Worm (Caenorhabditis elegans): Measurements from ENCODE around the gene Y75B12B.10.

Gene Y75B12B.10

DNA sequence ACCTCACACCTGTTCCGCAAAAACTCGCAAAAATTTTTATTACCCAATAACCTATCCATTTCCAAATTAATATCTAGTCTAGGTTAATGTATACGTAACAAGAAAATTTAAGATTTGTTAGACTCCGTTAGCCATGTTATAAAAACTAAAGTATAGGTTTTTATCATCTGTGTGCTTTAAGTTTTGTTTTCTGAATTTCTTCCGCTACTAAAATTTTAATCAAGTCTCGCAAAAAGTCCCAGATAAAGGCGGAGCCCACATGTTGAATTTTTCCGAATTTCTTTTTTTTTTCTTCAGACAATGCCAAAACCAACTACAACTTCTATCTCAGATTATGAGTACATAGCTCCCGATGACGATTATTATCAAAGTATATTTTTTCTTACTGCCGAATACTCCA, 32.3 kb downstream of the Y75B12B.10 start, which contains the start of gene srw-13:
srw-13 (plus strand) TSS at position 301 of the 400 bp plus-strand sequence.
- TF ChIP-seq lin-32 (GFP tag; optimal IDR thresholded peaks at IDR 0.05) (no peak), ham-2 (GFP tag; optimal IDR thresholded peaks at IDR 0.05) (no peak), nhr-76 (tag; optimal IDR thresholded peaks at IDR 0.05) (no peak), ceh-43 (GFP tag; optimal IDR thresholded peaks at IDR 0.05) (no peak), zip-8 (tag; optimal IDR thresholded peaks at IDR 0.05) (no peak), unc-120 (tag; optimal IDR thresholded peaks at IDR 0.05; ENCODE audit: poor library complexity, severe bottlenecking) (no peak), unc-62 (GFP tag; optimal IDR thresholded peaks at IDR 0.05) (no peak), lin-13 (tag; optimal IDR thresholded peaks at IDR 0.05) (no peak), M03D4.4 (tag; optimal IDR thresholded peaks at IDR 0.05) (no peak), nhr-2 (tag; optimal IDR thresholded peaks at IDR 0.05) (no peak), nhr-237 (tag; optimal IDR thresholded peaks at IDR 0.05) (no peak), cnd-1 (tag; optimal IDR thresholded peaks at IDR 0.05) (no peak), nhr-28 (tag; optimal IDR thresholded peaks at IDR 0.05) (no peak), ces-1 (GFP tag; optimal IDR thresholded peaks at IDR 0.05) (no peak), hlh-1 (tag; optimal IDR thresholded peaks at IDR 0.05) (no peak), elt-1 (tag; optimal IDR thresholded peaks at IDR 0.05; ENCODE audit: borderline replicate concordance, insufficient read depth) (no peak)

DNA sequence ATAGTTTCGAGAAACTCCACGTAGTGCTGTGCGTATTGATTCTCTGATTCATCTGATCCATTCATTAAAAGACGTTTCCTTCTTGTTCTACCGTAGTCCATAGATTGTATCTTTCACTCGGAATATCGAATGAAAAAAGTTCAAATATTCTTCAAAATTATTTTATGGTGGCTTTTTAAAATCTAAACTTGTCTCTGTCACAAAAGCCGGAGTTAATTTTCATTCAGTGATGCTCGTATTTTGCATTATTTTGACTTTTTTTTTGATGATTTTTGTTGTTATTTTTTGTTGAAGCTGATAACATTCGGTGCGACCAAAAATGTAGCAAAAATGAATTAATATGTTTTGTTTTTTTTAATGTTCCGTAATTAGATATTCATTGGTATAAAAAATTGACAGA, 35.8 kb downstream of the Y75B12B.10 start, which contains the start of gene nhr-164:
nhr-164 (minus strand) TSS at position 101 of the 400 bp plus-strand sequence.
- TF ChIP-seq snpc-4 (tag; optimal IDR thresholded peaks at IDR 0.05) (no peak), bed-3 (GFP tag; optimal IDR thresholded peaks at IDR 0.05) (no peak), nhr-2 (tag; optimal IDR thresholded peaks at IDR 0.05) (no peak), lin-32 (GFP tag; optimal IDR thresholded peaks at IDR 0.05) (no peak), nhr-76 (tag; optimal IDR thresholded peaks at IDR 0.05) (no peak), ceh-39 (tag; optimal IDR thresholded peaks at IDR 0.05) (no peak), mep-1 (tag; optimal IDR thresholded peaks at IDR 0.05) (no peak), elt-3 (tag; optimal IDR thresholded peaks at IDR 0.05) (no peak)

DNA sequence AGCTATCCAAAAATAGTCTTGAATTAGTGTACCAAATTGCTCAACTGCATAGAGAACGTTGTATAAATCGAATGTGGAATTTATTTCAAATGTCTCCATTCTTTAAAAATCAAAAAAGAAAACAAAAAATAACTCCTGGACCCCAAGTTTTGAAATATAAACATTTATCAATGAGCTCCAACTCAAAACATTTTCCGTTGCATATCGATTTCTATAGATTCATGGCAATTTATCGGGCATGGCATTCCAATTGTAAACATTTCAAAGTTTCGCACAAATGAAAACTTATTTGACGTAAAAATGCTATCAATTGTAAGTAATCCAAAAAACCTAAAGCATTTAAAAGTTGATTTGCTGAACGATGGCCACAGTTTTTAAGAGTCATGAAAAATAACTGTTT, 38.7 kb downstream of the Y75B12B.10 start, which contains the start of gene srw-12:
srw-12 (minus strand) TSS at position 101 of the 400 bp plus-strand sequence.
- TF ChIP-seq sem-2 (GFP tag; optimal IDR thresholded peaks at IDR 0.05) (no peak), lin-32 (GFP tag; optimal IDR thresholded peaks at IDR 0.05) (no peak), hlh-1 (tag; optimal IDR thresholded peaks at IDR 0.05) (no peak), ces-1 (GFP tag; optimal IDR thresholded peaks at IDR 0.05) (no peak), ceh-83 (GFP tag; optimal IDR thresholded peaks at IDR 0.05) (no peak), zip-8 (tag; optimal IDR thresholded peaks at IDR 0.05) (no peak), ceh-39 (tag; optimal IDR thresholded peaks at IDR 0.05) (no peak), mls-2 (tag; optimal IDR thresholded peaks at IDR 0.05) (no peak), elt-1 (tag; optimal IDR thresholded peaks at IDR 0.05; ENCODE audit: borderline replicate concordance, insufficient read depth) (no peak), snpc-4 (tag; optimal IDR thresholded peaks at IDR 0.05) (no peak), ham-2 (GFP tag; optimal IDR thresholded peaks at IDR 0.05) (no peak), lsy-2 (tag; optimal IDR thresholded peaks at IDR 0.05) (no peak), drap-1 (GFP tag; optimal IDR thresholded peaks at IDR 0.05) (no peak)

DNA sequence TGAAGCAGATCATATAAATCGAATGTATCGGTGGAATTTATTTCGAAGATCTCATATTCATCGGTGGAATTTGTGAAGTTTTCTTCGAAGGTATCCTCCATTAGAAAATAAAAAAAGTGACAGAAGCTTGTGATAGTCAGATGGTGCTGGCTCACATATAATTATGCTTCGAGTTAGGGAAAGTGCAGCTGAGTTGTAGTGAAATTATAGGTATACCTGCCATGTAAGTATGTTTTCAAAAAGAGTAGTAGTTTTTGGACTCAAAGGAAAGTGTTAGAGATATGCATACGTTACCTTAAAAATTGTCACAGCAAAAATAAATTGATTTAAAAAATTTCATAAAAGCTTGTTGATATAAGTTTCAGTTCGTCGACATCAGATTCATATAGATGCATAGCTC, 40.3 kb downstream of the Y75B12B.10 start, which contains the start of gene srw-11:
srw-11 (minus strand) TSS at position 101 of the 400 bp plus-strand sequence.
- TF ChIP-seq elt-3 (tag; optimal IDR thresholded peaks at IDR 0.05) (no peak), ham-2 (GFP tag; optimal IDR thresholded peaks at IDR 0.05) (no peak), tbx-8 (GFP tag; optimal IDR thresholded peaks at IDR 0.05) (no peak), nhr-76 (tag; optimal IDR thresholded peaks at IDR 0.05) (no peak), nhr-2 (tag; optimal IDR thresholded peaks at IDR 0.05) (no peak), mls-2 (tag; optimal IDR thresholded peaks at IDR 0.05) (no peak), lin-13 (tag; optimal IDR thresholded peaks at IDR 0.05) (no peak), sem-2 (GFP tag; optimal IDR thresholded peaks at IDR 0.05) (no peak), nhr-28 (tag; optimal IDR thresholded peaks at IDR 0.05) (no peak), ztf-11 (tag; optimal IDR thresholded peaks at IDR 0.05) (no peak), unc-62 (GFP tag; optimal IDR thresholded peaks at IDR 0.05) (no peak), zip-8 (tag; optimal IDR thresholded peaks at IDR 0.05) (no peak), cnd-1 (tag; optimal IDR thresholded peaks at IDR 0.05) (no peak), unc-120 (tag; optimal IDR thresholded peaks at IDR 0.05; ENCODE audit: poor library complexity, severe bottlenecking) (no peak), hlh-1 (tag; optimal IDR thresholded peaks at IDR 0.05) (no peak)

DNA sequence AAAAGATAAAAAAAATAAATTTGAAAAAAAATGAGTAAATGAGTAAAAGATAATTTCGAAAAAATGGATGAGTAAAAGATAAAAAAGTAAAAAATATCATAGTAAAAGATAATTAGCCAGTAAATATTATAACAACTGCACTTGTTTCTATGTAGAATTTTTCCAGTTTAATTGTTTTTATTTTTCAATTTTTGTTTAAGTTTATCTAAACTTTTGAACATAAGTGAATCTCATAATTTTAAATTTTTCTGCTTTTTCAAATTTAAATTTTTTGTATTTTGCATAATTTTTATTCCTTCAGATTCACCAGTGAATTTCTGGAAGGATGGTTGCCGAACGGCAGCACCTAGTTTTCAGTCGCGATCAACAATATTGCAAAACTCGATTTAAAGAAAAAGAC, 41.4 kb downstream of the Y75B12B.10 start, which contains the start of gene chil-12:
chil-12 (plus strand) TSS at position 301 of the 400 bp plus-strand sequence.
- no peak for TF ChIP-seq hlh-1 (tag; optimal IDR thresholded peaks at IDR 0.05)
- no peak for TF ChIP-seq zip-8 (tag; optimal IDR thresholded peaks at IDR 0.05)
- TF ChIP-seq unc-120 (tag; optimal IDR thresholded peaks at IDR 0.05; ENCODE audit: poor library complexity, severe bottlenecking): no peak
- no peak for TF ChIP-seq sem-2 (GFP tag; optimal IDR thresholded peaks at IDR 0.05)
- TF ChIP-seq mab-5 (tag; optimal IDR thresholded peaks at IDR 0.05): no peak
- TF ChIP-seq ceh-83 (GFP tag; optimal IDR thresholded peaks at IDR 0.05): no peak
- TF ChIP-seq pha-4 (tag; optimal IDR thresholded peaks at IDR 0.05): no peak
- TF ChIP-seq lin-32 (GFP tag; optimal IDR thresholded peaks at IDR 0.05): no peak
- TF ChIP-seq nhr-12 (tag; optimal IDR thresholded peaks at IDR 0.05): no peak
- no peak for TF ChIP-seq unc-62 (GFP tag; optimal IDR thresholded peaks at IDR 0.05)
- no peak for TF ChIP-seq bed-3 (GFP tag; optimal IDR thresholded peaks at IDR 0.05)
- TF ChIP-seq nhr-237 (tag; optimal IDR thresholded peaks at IDR 0.05): no peak
- TF ChIP-seq nhr-2 (tag; optimal IDR thresholded peaks at IDR 0.05): no peak
- no peak for TF ChIP-seq mep-1 (tag; optimal IDR thresholded peaks at IDR 0.05)
- TF ChIP-seq M03D4.4 (tag; optimal IDR thresholded peaks at IDR 0.05): no peak
- TF ChIP-seq nhr-28 (tag; optimal IDR thresholded peaks at IDR 0.05): no peak
- TF ChIP-seq ceh-39 (tag; optimal IDR thresholded peaks at IDR 0.05): no peak
- no peak for TF ChIP-seq lsy-2 (tag; optimal IDR thresholded peaks at IDR 0.05)
- TF ChIP-seq snpc-4 (tag; optimal IDR thresholded peaks at IDR 0.05): no peak
- no peak for TF ChIP-seq lin-13 (tag; optimal IDR thresholded peaks at IDR 0.05)
